Worm (Caenorhabditis elegans) whole organism, midembryonic: ENCODE results near the gene F21C10.5.

Experiments used
- klf-2 ChIP-seq: fragments of 200-800 bp; sonication (Bioruptor generic); conservative IDR thresholded peaks from 2 replicates; pipeline ENCODE4 v1.3.6; 2022; ENCODE audit warnings: missing genetic modification reagents, missing genetic modification characterization, missing compliant biosample characterization
- ref-1 ChIP-seq: fragments of 200-800 bp; sonication (Bioruptor generic); conservative IDR thresholded peaks from 2 replicates; pipeline ENCODE4 v1.3.6; 2022; ENCODE audit warnings: missing genetic modification reagents, missing genetic modification characterization, missing compliant biosample characterization
- ztf-23 ChIP-seq: fragments of 200-800 bp; sonication (Bioruptor generic); IDR thresholded peaks from 2 replicates; pipeline ENCODE4 v1.3.6; 2022; ENCODE audit warnings: missing genetic modification reagents, missing genetic modification characterization, missing compliant biosample characterization

DNA sequence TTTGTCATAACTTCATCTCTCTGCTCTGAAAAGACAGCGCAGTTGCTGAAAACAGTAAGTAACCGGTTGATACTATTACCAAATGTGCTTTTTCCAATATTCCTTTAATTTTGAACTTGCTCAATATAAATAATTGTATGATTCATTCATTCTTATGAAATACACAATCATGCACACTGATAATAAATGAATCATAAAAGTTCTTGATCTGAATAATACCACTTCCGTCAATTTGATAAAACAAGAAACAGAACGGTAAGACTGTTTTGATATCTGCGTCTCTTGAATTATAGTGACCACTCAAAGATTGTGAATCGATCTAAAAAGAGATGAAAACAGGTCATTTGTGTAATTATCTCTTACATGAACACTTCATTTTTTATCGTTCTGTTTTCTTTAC lies 871 bp downstream of the F21C10.5 start, which contains the start of gene F21C10.4:
- TF ChIP-seq ztf-23 (GFP tag; lab: Robert Waterston, UW) (no peak), ref-1 (GFP tag; lab: Robert Waterston, UW) (no peak), klf-2 (no peak)
